Fruit fly (Drosophila melanogaster) whole organism, embryonic: ENCODE data around the gene Gr36c.

Experiments used
- Abd-B ChIP-seq: fragments of 200-800 bp; sonication (Bioruptor generic); optimal IDR thresholded peaks from 2 replicates; lab custom pipeline; 2018; ENCODE audit warnings: missing biosample characterization, mild to moderate bottlenecking, missing genetic modification characterization, moderate library complexity
- Awh ChIP-seq: fragments of 200-800 bp; sonication (Bioruptor generic); IDR thresholded peaks from 2 replicates; pipeline ENCODE4, ENCODE4 v1.3.6; 2022; ENCODE audit warnings: missing biosample characterization, missing genetic modification characterization
- CG10274 ChIP-seq: fragments of 200-800 bp; sonication (Bioruptor generic); optimal IDR thresholded peaks from 3 replicates; lab custom pipeline; 2017; ENCODE audit warnings: missing biosample characterization, mild to moderate bottlenecking, missing genetic modification characterization
- CG11504 ChIP-seq: fragments of 200-800 bp; sonication (Bioruptor generic); optimal IDR thresholded peaks from 3 replicates; lab custom pipeline; 2019; ENCODE audit warnings: missing biosample characterization, mild to moderate bottlenecking, missing genetic modification characterization, moderate library complexity
- CG12391 ChIP-seq: fragments of 200-800 bp; sonication (Bioruptor generic); optimal IDR thresholded peaks from 3 replicates; lab custom pipeline; 2018; ENCODE audit warnings: missing biosample characterization, mild to moderate bottlenecking, missing genetic modification characterization, moderate library complexity
- CG13424 ChIP-seq: fragments of 200-800 bp; sonication (Bioruptor generic); optimal IDR thresholded peaks from 2 replicates; lab custom pipeline; 2019; ENCODE audit warnings: missing biosample characterization, mild to moderate bottlenecking, missing genetic modification characterization, moderate library complexity
- CG13624 ChIP-seq: fragments of 200-800 bp; sonication (Bioruptor generic); optimal IDR thresholded peaks from 2 replicates; lab custom pipeline; 2016; ENCODE audit warnings: missing biosample characterization, missing genetic modification characterization
- CG13775 ChIP-seq: fragments of 200-800 bp; sonication (Bioruptor generic); optimal IDR thresholded peaks from 3 replicates; lab custom pipeline; 2017; ENCODE audit warnings: missing biosample characterization, mild to moderate bottlenecking, missing genetic modification characterization
- CG15073 ChIP-seq: fragments of 200-800 bp; sonication (Bioruptor generic); optimal IDR thresholded peaks from 2 replicates; lab custom pipeline; 2016; ENCODE audit warnings: missing biosample characterization, missing genetic modification characterization
- CG1529 ChIP-seq: fragments of 200-800 bp; sonication (Bioruptor generic); optimal IDR thresholded peaks from 3 replicates; lab custom pipeline; 2018; ENCODE audit warnings: missing biosample characterization, missing genetic modification characterization
- CG17359 ChIP-seq: fragments of 200-800 bp; sonication (Bioruptor generic); optimal IDR thresholded peaks from 3 replicates; lab custom pipeline; 2018; ENCODE audit warnings: missing biosample characterization, mild to moderate bottlenecking, missing genetic modification characterization, moderate library complexity
- CG17912 ChIP-seq: fragments of 200-800 bp; sonication (Bioruptor generic); optimal IDR thresholded peaks from 2 replicates; lab custom pipeline; 2018; ENCODE audit warnings: missing biosample characterization, mild to moderate bottlenecking, missing genetic modification characterization
- CG2116 ChIP-seq: fragments of 200-800 bp; sonication (Bioruptor generic); optimal IDR thresholded peaks from 3 replicates; lab custom pipeline; 2018; ENCODE audit warnings: missing biosample characterization, mild to moderate bottlenecking, missing genetic modification characterization
- CG2120 ChIP-seq: fragments of 200-800 bp; sonication (Bioruptor generic); optimal IDR thresholded peaks from 3 replicates; lab custom pipeline; 2016; ENCODE audit warnings: missing biosample characterization, missing genetic modification characterization
- CG30403 ChIP-seq: fragments of 200-800 bp; sonication (Bioruptor generic); optimal IDR thresholded peaks from 3 replicates; lab custom pipeline; 2016; ENCODE audit warnings: missing biosample characterization, missing genetic modification characterization
- CG4707 ChIP-seq: fragments of 200-800 bp; sonication (Bioruptor generic); optimal IDR thresholded peaks from 2 replicates; lab custom pipeline; 2018; ENCODE audit warnings: missing biosample characterization, mild to moderate bottlenecking, missing genetic modification characterization, moderate library complexity
- CG4854 ChIP-seq: fragments of 200-800 bp; sonication (Bioruptor generic); optimal IDR thresholded peaks from 2 replicates; lab custom pipeline; 2016; ENCODE audit warnings: missing biosample characterization, missing genetic modification characterization, inconsistent platforms
- CG5953 ChIP-seq: fragments of 200-800 bp; sonication (Bioruptor generic); IDR thresholded peaks from 2 replicates; pipeline ENCODE4 v1.3.6; 2022; ENCODE audit warnings: missing biosample characterization, missing genetic modification characterization
- CG6689 ChIP-seq: fragments of 200-800 bp; sonication (Bioruptor generic); IDR thresholded peaks from 2 replicates; pipeline ENCODE4 v1.3.6; 2022; ENCODE audit warnings: missing biosample characterization, missing genetic modification characterization
- CG6813 ChIP-seq: fragments of 200-800 bp; sonication (Bioruptor generic); optimal IDR thresholded peaks from 2 replicates; lab custom pipeline; 2017; ENCODE audit warnings: missing biosample characterization, missing genetic modification characterization, mild to moderate bottlenecking, moderate library complexity, missing genetic modification reagents
- CG8359 ChIP-seq: fragments of 200-800 bp; sonication (Bioruptor generic); optimal IDR thresholded peaks from 2 replicates; lab custom pipeline; 2017; ENCODE audit warnings: missing biosample characterization, mild to moderate bottlenecking, missing genetic modification characterization, borderline replicate concordance
- CG8765 ChIP-seq: fragments of 200-800 bp; sonication (Bioruptor generic); IDR thresholded peaks from 2 replicates; pipeline ENCODE4 v1.3.6; 2022; ENCODE audit warnings: missing biosample characterization, missing genetic modification characterization
- CG9727 ChIP-seq: fragments of 200-800 bp; sonication (Bioruptor generic); optimal IDR thresholded peaks from 3 replicates; lab custom pipeline; 2017; ENCODE audit warnings: missing biosample characterization, mild to moderate bottlenecking, missing genetic modification characterization
- CG9817 ChIP-seq: fragments of 200-800 bp; sonication (Bioruptor generic); optimal IDR thresholded peaks from 2 replicates; lab custom pipeline; 2018; ENCODE audit warnings: missing biosample characterization, mild to moderate bottlenecking, missing genetic modification characterization, moderate library complexity
- CoRest ChIP-seq: fragments of 200-800 bp; sonication (Bioruptor generic); optimal IDR thresholded peaks from 3 replicates; lab custom pipeline; 2018; ENCODE audit warnings: missing biosample characterization, mild to moderate bottlenecking, missing genetic modification characterization, moderate library complexity
- D19A ChIP-seq: fragments of 200-800 bp; optimal IDR thresholded peaks from 3 replicates; lab custom pipeline; 2019; ENCODE audit warnings: missing biosample characterization, mild to moderate bottlenecking, missing genetic modification characterization, moderate library complexity
- D19B ChIP-seq: fragments of 200-800 bp; sonication (Bioruptor generic); optimal IDR thresholded peaks from 2 replicates; lab custom pipeline; 2017; ENCODE audit warnings: missing biosample characterization, mild to moderate bottlenecking, missing genetic modification characterization
- Dip2 ChIP-seq: fragments of 200-800 bp; sonication (Bioruptor generic); IDR thresholded peaks from 2 replicates; pipeline ENCODE4 v1.3.6; 2022; ENCODE audit warnings: missing biosample characterization, missing genetic modification characterization
- Neu2 ChIP-seq: fragments of 200-800 bp; sonication (Bioruptor generic); optimal IDR thresholded peaks from 3 replicates; lab custom pipeline; 2016; ENCODE audit warnings: missing biosample characterization, missing genetic modification characterization, borderline replicate concordance
- Xrp1 ChIP-seq: fragments of 200-800 bp; sonication (Bioruptor generic); IDR thresholded peaks from 2 replicates; pipeline ENCODE4 v1.3.6; 2022; ENCODE audit warnings: missing biosample characterization, missing genetic modification characterization
- ab ChIP-seq: fragments of 200-800 bp; sonication (Bioruptor generic); optimal IDR thresholded peaks from 2 replicates; lab custom pipeline; 2016; ENCODE audit warnings: missing biosample characterization, missing genetic modification characterization
- cato ChIP-seq: fragments of 200-800 bp; sonication (Bioruptor generic); optimal IDR thresholded peaks from 2 replicates; lab custom pipeline; 2016; ENCODE audit warnings: missing biosample characterization, missing genetic modification characterization, borderline replicate concordance
- dysf ChIP-seq: fragments of 200-800 bp; sonication (Bioruptor generic); IDR thresholded peaks from 3 replicates; pipeline ENCODE4 v1.3.6; 2022; ENCODE audit warnings: missing biosample characterization, missing genetic modification characterization
- exex ChIP-seq: fragments of 200-800 bp; sonication (Bioruptor generic); optimal IDR thresholded peaks from 4 replicates; lab custom pipeline; 2018; ENCODE audit warnings: missing biosample characterization, mild to moderate bottlenecking, missing genetic modification characterization, moderate library complexity
- fd3F ChIP-seq: fragments of 200-800 bp; sonication (Bioruptor generic); optimal IDR thresholded peaks from 2 replicates; lab custom pipeline; 2018; ENCODE audit warnings: missing biosample characterization, mild to moderate bottlenecking, missing genetic modification characterization, moderate library complexity
- hkb ChIP-seq, 2 experiments: fragments of 200-800 bp in 1 of 2; fragments of >200 bp in 1 of 2; sonication (Bioruptor generic) in 1 of 2; IDR thresholded peaks in 1 of 2; optimal IDR thresholded peaks in 1 of 2; 2 replicates each; pipeline versions ENCODE4 v1.3.6 to Lab custom; 2017 to 2022; ENCODE audit warnings: missing biosample characterization in 1 of 2, missing genetic modification characterization in 1 of 2
- ken ChIP-seq: fragments of 200-800 bp; sonication (Bioruptor generic); IDR thresholded peaks from 3 replicates; pipeline ENCODE4 v1.3.6; 2022; ENCODE audit warnings: missing biosample characterization, missing genetic modification characterization
- klu ChIP-seq: fragments of 200-800 bp; sonication (Bioruptor generic); IDR thresholded peaks from 2 replicates; pipeline ENCODE4 v1.3.6; 2022; ENCODE audit warnings: missing biosample characterization, missing genetic modification characterization
- lab ChIP-seq: fragments of 200-800 bp; sonication (Bioruptor generic); optimal IDR thresholded peaks from 3 replicates; lab custom pipeline; 2017; ENCODE audit warnings: missing biosample characterization, missing genetic modification characterization, mild to moderate bottlenecking, moderate library complexity, missing genetic modification reagents
- lilli ChIP-seq: fragments of 200-800 bp; sonication (Bioruptor generic); optimal IDR thresholded peaks from 3 replicates; lab custom pipeline; 2016; ENCODE audit warnings: missing biosample characterization, missing genetic modification characterization
- lmd ChIP-seq: fragments of 200-800 bp; sonication (Bioruptor generic); IDR thresholded peaks from 2 replicates; pipeline ENCODE4 v1.3.6; 2022; ENCODE audit warnings: missing biosample characterization, missing genetic modification characterization
- peb ChIP-seq: fragments of 200-800 bp; sonication (Bioruptor generic); IDR thresholded peaks from 2 replicates; pipeline ENCODE4 v1.3.6; 2022; ENCODE audit warnings: missing biosample characterization, missing genetic modification characterization
- pnt ChIP-seq: fragments of 200-800 bp; sonication (Bioruptor generic); optimal IDR thresholded peaks from 3 replicates; lab custom pipeline; 2016; ENCODE audit warnings: missing biosample characterization, missing genetic modification characterization
- salm ChIP-seq: fragments of 200-800 bp; sonication (Bioruptor generic); optimal IDR thresholded peaks from 2 replicates; lab custom pipeline; 2018; ENCODE audit warnings: missing biosample characterization, mild to moderate bottlenecking, missing genetic modification characterization
- scrt ChIP-seq: fragments of 200-800 bp; sonication (Bioruptor generic); optimal IDR thresholded peaks from 2 replicates; lab custom pipeline; 2018; ENCODE audit warnings: missing biosample characterization, mild to moderate bottlenecking, missing genetic modification characterization, moderate library complexity
- sens ChIP-seq: fragments of 200-800 bp; sonication (Bioruptor generic); peaks from one replicate; lab custom pipeline; 2016; ENCODE audit warnings: missing biosample characterization, missing genetic modification characterization
- sisA ChIP-seq: fragments of 200-800 bp; sonication (Bioruptor generic); IDR thresholded peaks from 2 replicates; pipeline ENCODE4 v1.3.6; 2022; ENCODE audit warnings: missing biosample characterization, missing genetic modification characterization
- slp2 ChIP-seq: fragments of 200-800 bp; sonication (Bioruptor generic); optimal IDR thresholded peaks from 2 replicates; lab custom pipeline; 2016; ENCODE audit warnings: missing biosample characterization, missing genetic modification characterization
- unpg ChIP-seq: fragments of 200-800 bp; sonication (Bioruptor generic); optimal IDR thresholded peaks from 3 replicates; lab custom pipeline; 2018; ENCODE audit warnings: missing biosample characterization, mild to moderate bottlenecking, missing genetic modification characterization, moderate library complexity
- zen2 ChIP-seq: fragments of 200-800 bp; sonication (Bioruptor generic); IDR thresholded peaks from 3 replicates; pipeline ENCODE4 v1.3.6; 2022; ENCODE audit warnings: missing biosample characterization, missing genetic modification characterization; ENCODE audit not compliant: partially characterized antibody

The Gr36c gene

DNA sequence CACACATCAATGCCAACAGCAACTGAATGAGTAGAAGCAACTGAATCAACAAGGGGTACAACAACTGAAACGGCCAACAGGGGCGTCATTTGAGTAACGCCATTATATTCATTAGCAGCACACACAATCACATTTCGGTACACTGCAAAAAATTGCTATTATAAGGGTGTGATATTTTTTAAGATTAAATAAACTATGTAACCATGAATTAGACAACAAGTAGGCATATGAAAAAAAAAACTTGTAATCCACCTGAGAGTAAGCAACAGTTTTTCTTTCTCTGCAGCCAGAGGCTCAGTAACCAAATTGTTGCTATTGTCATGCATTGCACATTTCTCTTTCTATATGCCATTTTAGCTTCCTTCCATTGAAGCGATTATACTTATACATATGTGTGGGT is 23.7 kb downstream of the Gr36c start:
- TF ChIP-seq CG12391 = peak; percentile 28
- peak; percentile 29 for TF ChIP-seq CG9727
- peak; percentile 17 for TF ChIP-seq pnt (GFP tag; lab: Kevin White, UChicago)
- TF ChIP-seq CG13424 (tag; lab: Kevin White, UChicago) = peak; percentile 15
- TF ChIP-seq lilli (GFP tag; lab: Kevin White, UChicago) = peak; percentile 9
- peak; percentile 50 for TF ChIP-seq CG13624 (GFP tag; lab: Kevin White, UChicago)
- no peak for TF ChIP-seq zen2 (GFP tag; lab: Robert Waterston, UW)
- peak; percentile 26 for TF ChIP-seq unpg (GFP tag; lab: Kevin White, UChicago)
- TF ChIP-seq Awh (GFP tag; lab: Robert Waterston, UW) = no peak
- TF ChIP-seq ab (GFP tag; lab: Kevin White, UChicago) = no peak
- TF ChIP-seq fd3F (GFP tag; lab: Kevin White, UChicago) = no peak
- no peak for TF ChIP-seq peb (GFP tag; lab: Robert Waterston, UW)
- TF ChIP-seq CoRest (tag; lab: Kevin White, UChicago) = peak; percentile 15
- TF ChIP-seq hkb (optimal IDR thresholded peaks at IDR 0.05; lab: Kevin White, UChicago) = no peak
- no peak for TF ChIP-seq hkb (GFP tag; IDR thresholded peaks at IDR 0.05; lab: Robert Waterston, UW)
- no peak for TF ChIP-seq CG15073 (GFP tag; lab: Kevin White, UChicago)
- TF ChIP-seq CG4854 = peak; percentile 5
- no peak for TF ChIP-seq klu (GFP tag; lab: Robert Waterston, UW)
- TF ChIP-seq ken (GFP tag; lab: Robert Waterston, UW) = no peak
- no peak for TF ChIP-seq CG5953 (GFP tag; lab: Robert Waterston, UW)
- peak; percentile 4 for TF ChIP-seq D19A (tag; lab: Kevin White, UChicago)
- TF ChIP-seq Neu2 = no peak
- TF ChIP-seq CG8765 = no peak
- TF ChIP-seq sisA (GFP tag; lab: Robert Waterston, UW) = no peak
- peak; percentile 50 for TF ChIP-seq scrt (GFP tag; lab: Kevin White, UChicago)
- no peak for TF ChIP-seq CG8359 (GFP tag; lab: Kevin White, UChicago)
- peak; percentile 44; the same call in 1 of the 2 replicates for TF ChIP-seq Xrp1 (GFP tag; lab: Robert Waterston, UW)
- peak; percentile 59 for TF ChIP-seq lab (GFP tag; lab: Kevin White, UChicago)
- no peak for TF ChIP-seq salm
- peak; percentile 14 for TF ChIP-seq Abd-B (GFP tag; lab: Kevin White, UChicago)
- no peak for TF ChIP-seq CG10274 (GFP tag; lab: Kevin White, UChicago)
- TF ChIP-seq sens (GFP tag; lab: Kevin White, UChicago) = peak; percentile 81
- peak; percentile 52; the same call in 1 of the 3 replicates for TF ChIP-seq dysf (GFP tag; lab: Robert Waterston, UW)
- no peak for TF ChIP-seq Dip2 (GFP tag; lab: Robert Waterston, UW)
- TF ChIP-seq CG11504 (tag; lab: Kevin White, UChicago) = peak; percentile 47
- 0 out of 2 replicates have a peak, but pooled peaks have one; percentile 7 for TF ChIP-seq CG6689 (GFP tag; lab: Robert Waterston, UW)
- TF ChIP-seq CG2120 (GFP tag; lab: Kevin White, UChicago) = peak; percentile 65
- TF ChIP-seq CG17359 = peak; percentile 15
- peak; percentile 39 for TF ChIP-seq lmd (GFP tag; lab: Robert Waterston, UW)
- TF ChIP-seq CG2116 (GFP tag; lab: Kevin White, UChicago) = no peak
- no peak for TF ChIP-seq CG4707 (GFP tag; lab: Kevin White, UChicago)
- TF ChIP-seq CG1529 (GFP tag; lab: Kevin White, UChicago) = no peak
- peak; percentile 10 for TF ChIP-seq CG9817 (tag; lab: Kevin White, UChicago)
- TF ChIP-seq CG17912 = no peak
- TF ChIP-seq CG6813 (GFP tag; lab: Kevin White, UChicago) = no peak
- TF ChIP-seq CG13775 = peak; percentile 18
- no peak for TF ChIP-seq exex (tag; lab: Kevin White, UChicago)
- TF ChIP-seq slp2 (GFP tag; lab: Kevin White, UChicago) = no peak
- no peak for TF ChIP-seq cato (GFP tag; lab: Kevin White, UChicago)
- peak; percentile 0 for TF ChIP-seq CG30403 (GFP tag; lab: Kevin White, UChicago)
- no peak for TF ChIP-seq D19B
